Worm (Caenorhabditis elegans) whole organism, young adult: ENCODE results near the gene C15C8.5.
A peak's percentile ranks its signal among the peaks of the same experiment; 100 is the strongest.

ENCODE experiments used
- F23B12.7 ChIP-seq: sonication (generic microtip); optimal IDR thresholded peaks from 2 replicates; lab custom pipeline; 2017; ENCODE audit warnings: missing genetic modification characterization, mild to moderate bottlenecking, missing compliant biosample characterization, antibody characterized with exemption, moderate library complexity; ENCODE audit not compliant: insufficient read depth
- K11D2.4 ChIP-seq: fragments of 200-800 bp; sonication (Bioruptor generic); IDR thresholded peaks from 2 replicates; pipeline ENCODE4 v1.3.6; 2022; ENCODE audit warnings: missing genetic modification reagents, missing genetic modification characterization, missing compliant biosample characterization
- cebp-1 ChIP-seq, 2 experiments: fragments of 200-800 bp in 1 of 2; sonication (Bioruptor generic) in 1 of 2; sonication (generic microtip) in 1 of 2; IDR thresholded peaks in 1 of 2; optimal IDR thresholded peaks in 1 of 2; 2 replicates each; pipeline versions ENCODE4 v1.3.6 to Lab custom; 2017 to 2022; ENCODE audit warnings: missing compliant biosample characterization in 2 of 2, missing genetic modification characterization in 2 of 2, mild to moderate bottlenecking in 1 of 2, missing genetic modification reagents in 1 of 2, moderate library complexity in 1 of 2
- mel-28 ChIP-seq: sonication (generic microtip); optimal IDR thresholded peaks from 2 replicates; lab custom pipeline; 2016; ENCODE audit warnings: borderline replicate concordance, mild to moderate bottlenecking, missing genetic modification characterization, missing compliant biosample characterization
- pha-4 ChIP-seq: fragments of 150-350 bp; sonication (generic microtip); optimal IDR thresholded peaks from 2 replicates; lab custom pipeline; 2014; ENCODE audit warnings: missing biosample characterization, missing genetic modification reagents, missing genetic modification characterization
- repo-1 ChIP-seq: sonication (generic microtip); optimal IDR thresholded peaks from 2 replicates; lab custom pipeline; 2017; ENCODE audit warnings: mild to moderate bottlenecking, missing genetic modification characterization, missing compliant biosample characterization

DNA sequence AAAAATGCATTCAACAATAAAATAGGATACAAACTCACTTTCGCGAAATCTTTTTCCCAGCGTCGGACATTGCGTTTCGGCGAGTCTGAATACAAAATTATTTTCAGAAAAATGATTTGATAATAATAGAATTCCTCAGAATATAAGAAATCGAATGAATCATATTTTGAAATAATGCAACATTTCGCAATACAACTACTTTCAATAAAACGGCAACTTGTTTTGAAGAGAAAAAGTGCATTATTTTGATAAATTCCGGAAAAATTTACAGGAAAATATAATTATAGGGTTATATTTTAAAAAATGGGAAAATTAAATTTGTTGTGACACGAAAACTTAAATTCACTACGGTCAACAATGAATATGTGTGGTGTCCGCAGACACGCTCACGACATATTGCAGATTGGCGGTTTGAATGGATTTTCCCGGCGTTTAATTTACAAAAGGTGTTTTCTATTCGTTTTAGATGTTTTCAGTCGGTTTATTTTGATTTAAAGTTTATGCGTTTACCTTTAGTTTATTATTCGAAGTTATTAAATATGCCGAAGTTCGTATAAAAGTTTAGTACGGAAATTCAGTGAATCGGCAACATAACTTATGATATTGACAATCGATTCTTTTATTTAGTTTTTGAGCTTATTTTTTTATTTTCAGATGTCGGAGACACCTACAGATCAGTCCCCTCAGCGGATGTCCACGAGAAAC lies 15.6 kb downstream of the C15C8.5 start, which contains the start of the genes abcf-1 and scc-3:
- no peak for TF ChIP-seq cebp-1 (GFP tag; IDR thresholded peaks at IDR 0.05; lab: Robert Waterston, UW)
- peak; percentile 80 for TF ChIP-seq cebp-1 (tag; optimal IDR thresholded peaks at IDR 0.05; lab: Kevin White, UChicago)
- no peak for TF ChIP-seq mel-28
- no peak for TF ChIP-seq pha-4 (tag; lab: Kevin White, UChicago)
- TF ChIP-seq repo-1 (tag; lab: Kevin White, UChicago): no peak
- TF ChIP-seq K11D2.4: no peak
- TF ChIP-seq F23B12.7 (tag; lab: Kevin White, UChicago): peak; percentile 25
